Worm (Caenorhabditis elegans): Measurements from ENCODE around the gene F52G2.3.
"Not testable (repeated sequence)": the region's sequence is repeated elsewhere in the genome, so short reads cannot be mapped to it uniquely, and the experiment has no call there.

F52G2.3 gene

ce11 chrIV:13548188-13548587, at the start of gene F52G2.3:
Gene F52G2.3 (minus strand): TSS chrIV:13548230.
- TF ChIP-seq nhr-80 (tag; optimal IDR thresholded peaks at IDR 0.05) (peak; percentile 41), B0336.3 (GFP tag; IDR thresholded peaks at IDR 0.05) (no peak)

- TF ChIP-seq dpl-1 (GFP tag; optimal IDR thresholded peaks at IDR 0.05); ceh-40 (GFP tag; IDR thresholded peaks at IDR 0.05); nhr-27 (tag; optimal IDR thresholded peaks at IDR 0.05): not testable (repeated sequence)
Observed at ce11 chrIV:13597813-13598212, 49.8 kb upstream of the F52G2.3 start, which contains the start of gene Y45F10B.9. Gene Y45F10B.9 (minus strand): TSS chrIV:13597913.

- TF ChIP-seq tbp1 (GFP tag; optimal IDR thresholded peaks at IDR 0.05) (no peak), efl-1 (GFP tag; optimal IDR thresholded peaks at IDR 0.05) (no peak), aptf-3 (GFP tag; IDR thresholded peaks at IDR 0.05) (no peak), ztf-25 (GFP tag; IDR thresholded peaks at IDR 0.05) (no peak), F23B12.7 (tag; optimal IDR thresholded peaks at IDR 0.05; ENCODE audit: insufficient read depth) (no peak), Y56A3A.18 (GFP tag; IDR thresholded peaks at IDR 0.05) (no peak), him-1 (tag; optimal IDR thresholded peaks at IDR 0.05) (no peak), D2030.7 (GFP tag; IDR thresholded peaks at IDR 0.05) (no peak), madf-3 (GFP tag; IDR thresholded peaks at IDR 0.05) (no peak), mel-28 (tag; optimal IDR thresholded peaks at IDR 0.05; ENCODE audit: borderline replicate concordance) (no peak), mes-4 (tag; optimal IDR thresholded peaks at IDR 0.05) (no peak), nfya-2 (GFP tag; IDR thresholded peaks at IDR 0.05) (no peak), nhr-90 (tag; optimal IDR thresholded peaks at IDR 0.05) (no peak), lag-1 (GFP tag; IDR thresholded peaks at IDR 0.05) (no peak)
Observed at ce11 chrIV:13593351-13593750, 45.3 kb upstream of the F52G2.3 start, which contains the start of gene Y45F10B.3. Gene Y45F10B.3 (plus strand): TSS chrIV:13593651.

- no peak for TF ChIP-seq ZK185.1 (tag; optimal IDR thresholded peaks at IDR 0.05; ENCODE audit: poor library complexity, severe bottlenecking)
- TF ChIP-seq unc-130 (GFP tag; optimal IDR thresholded peaks at IDR 0.05) = no peak
- no peak for TF ChIP-seq snpc-1.3 (tag; optimal IDR thresholded peaks at IDR 0.05; ENCODE audit: insufficient read depth)
- no peak for TF ChIP-seq dpl-1 (GFP tag; optimal IDR thresholded peaks at IDR 0.05)
- no peak for TF ChIP-seq madf-8 (GFP tag; conservative IDR thresholded peaks at IDR 0.05)
- TF ChIP-seq lsl-1 (GFP tag; optimal IDR thresholded peaks at IDR 0.05) = no peak
- TF ChIP-seq aptf-3 (GFP tag; IDR thresholded peaks at IDR 0.05) = no peak
- TF ChIP-seq hmg-1.2 (GFP tag; IDR thresholded peaks at IDR 0.05) = no peak
- TF ChIP-seq snpc-3.4 (tag; optimal IDR thresholded peaks at IDR 0.05) = no peak
- no peak for TF ChIP-seq hrde-1 (tag; optimal IDR thresholded peaks at IDR 0.05; ENCODE audit: borderline replicate concordance)
Observed at ce11 chrIV:13591645-13592044, 43.6 kb upstream of the F52G2.3 start, which contains the start of gene tsp-5. Gene tsp-5 (minus strand): TSS chrIV:13591745.

- TF ChIP-seq attf-6 (GFP tag; IDR thresholded peaks at IDR 0.05) = peak; percentile 82
- TF ChIP-seq hmg-1.2 (GFP tag; IDR thresholded peaks at IDR 0.05) = peak; percentile 65
- peak; percentile 39 for TF ChIP-seq snpc-4 (GFP tag; optimal IDR thresholded peaks at IDR 0.05)
- peak in 3 of 4 experiments; percentile 35 to 90 (median 78) for TF ChIP-seq snpc-4 (tag; optimal IDR thresholded peaks at IDR 0.05)
- peak; percentile 25 for TF ChIP-seq snpc-1.1 (tag; optimal IDR thresholded peaks at IDR 0.05; ENCODE audit: insufficient read depth)
Observed at ce11 chrIV:13588544-13589043, 40.6 kb upstream of the F52G2.3 start, which contains the start of gene sru-9. Gene sru-9 (plus strand): TSS chrIV:13588993.
